Worm (Caenorhabditis elegans) whole organism, late embryonic: ENCODE data around the gene ttr-50.

Experiments used
- ama-1 ChIP-seq: fragments of 150-350 bp; optimal IDR thresholded peaks from 2 replicates; lab custom pipeline; 2014
- ceh-18 ChIP-seq: sonication (generic microtip); optimal IDR thresholded peaks from 2 replicates; lab custom pipeline; 2016; ENCODE audit warnings: missing genetic modification characterization, missing compliant biosample characterization
- npax-4 ChIP-seq: sonication (generic microtip); optimal IDR thresholded peaks from 2 replicates; lab custom pipeline; 2016; ENCODE audit warnings: missing genetic modification characterization, missing compliant biosample characterization
- ref-2 ChIP-seq: sonication (generic microtip); optimal IDR thresholded peaks from 2 replicates; lab custom pipeline; 2016; ENCODE audit warnings: missing genetic modification characterization, missing compliant biosample characterization

DNA sequence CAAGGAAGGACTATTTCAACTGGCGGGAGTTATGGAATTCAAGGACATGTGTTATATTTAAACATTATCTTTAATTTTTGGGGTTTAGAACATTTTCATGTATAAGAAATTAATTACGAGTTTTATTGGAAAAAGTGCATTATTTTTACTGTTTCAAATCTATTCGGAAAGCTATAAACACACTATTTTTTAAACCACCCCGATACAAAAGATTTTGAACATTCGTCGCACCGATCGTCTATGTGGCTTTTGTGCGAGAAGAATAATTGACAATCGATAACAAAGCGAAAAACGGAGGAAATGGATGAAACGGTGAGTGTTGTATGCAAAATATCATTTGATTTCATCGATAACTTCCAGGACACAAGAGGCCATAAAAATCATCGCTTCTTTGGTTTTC is 24.2 kb upstream of the ttr-50 start, which contains the start of gene ZK809.9:
- TF ChIP-seq ref-2 = no peak
- no peak for TF ChIP-seq ceh-18 (tag; lab: Kevin White, UChicago)
- no peak for TF ChIP-seq ama-1 (lab: Kevin White, UChicago)
- no peak for TF ChIP-seq npax-4 (tag; lab: Kevin White, UChicago)
